Fruit fly (Drosophila melanogaster) whole organism, embryonic: ENCODE measurements around the gene CG5909.
A peak's percentile ranks its signal among the peaks of the same experiment; 100 is the strongest.

ENCODE experiments used
- Asciz ChIP-seq: fragments of 200-800 bp; sonication (Bioruptor generic); optimal IDR thresholded peaks from 2 replicates; lab custom pipeline; 2017; ENCODE audit warnings: missing biosample characterization, mild to moderate bottlenecking, missing genetic modification characterization, missing genetic modification reagents
- CG10147 ChIP-seq: fragments of 200-800 bp; sonication (Bioruptor generic); optimal IDR thresholded peaks from 2 replicates; lab custom pipeline; 2019; ENCODE audit warnings: missing biosample characterization, mild to moderate bottlenecking, missing genetic modification characterization, moderate library complexity
- CG11093 ChIP-seq: fragments of 200-800 bp; sonication (Bioruptor generic); IDR thresholded peaks from 3 replicates; pipeline ENCODE4 v1.3.6; 2022; ENCODE audit warnings: missing biosample characterization, missing genetic modification characterization
- CG12299 ChIP-seq: fragments of 200-800 bp; sonication (Bioruptor generic); optimal IDR thresholded peaks from 2 replicates; lab custom pipeline; 2018; ENCODE audit warnings: missing biosample characterization, mild to moderate bottlenecking, missing genetic modification characterization
- CG13287 ChIP-seq: fragments of 200-800 bp; sonication (Bioruptor generic); IDR thresholded peaks from 2 replicates; pipeline ENCODE4 v1.3.6; 2022; ENCODE audit warnings: missing biosample characterization, missing genetic modification characterization; ENCODE audit not compliant: partially characterized antibody
- CG14441 ChIP-seq: fragments of 200-800 bp; sonication (Bioruptor generic); IDR thresholded peaks from 2 replicates; pipeline ENCODE4 v1.3.6; 2022; ENCODE audit warnings: missing biosample characterization, missing genetic modification characterization
- CG14860 ChIP-seq: fragments of 200-800 bp; sonication (Bioruptor generic); IDR thresholded peaks from 3 replicates; pipeline ENCODE4 v1.3.6; 2022; ENCODE audit warnings: missing biosample characterization, missing genetic modification characterization; ENCODE audit not compliant: partially characterized antibody
- CG15269 ChIP-seq: fragments of 200-800 bp; sonication (Bioruptor generic); optimal IDR thresholded peaks from 2 replicates; lab custom pipeline; 2018; ENCODE audit warnings: missing biosample characterization, mild to moderate bottlenecking, missing genetic modification characterization, moderate library complexity
- CG15601 ChIP-seq: fragments of 200-800 bp; sonication (Bioruptor generic); optimal IDR thresholded peaks from 3 replicates; lab custom pipeline; 2019; ENCODE audit warnings: missing biosample characterization, mild to moderate bottlenecking, missing genetic modification characterization, moderate library complexity
- CG18262 ChIP-seq: fragments of 200-800 bp; optimal IDR thresholded peaks from 3 replicates; lab custom pipeline; 2019; ENCODE audit warnings: missing biosample characterization, mild to moderate bottlenecking, missing genetic modification characterization, moderate library complexity
- CG2889 ChIP-seq: fragments of 200-800 bp; sonication (Bioruptor generic); IDR thresholded peaks from 3 replicates; pipeline ENCODE4 v1.3.6; 2022; ENCODE audit warnings: missing biosample characterization, missing genetic modification characterization
- CG31441 ChIP-seq: fragments of 200-800 bp; sonication (Bioruptor generic); IDR thresholded peaks from 2 replicates; pipeline ENCODE4 v1.3.6; 2022; ENCODE audit warnings: missing biosample characterization, missing genetic modification characterization
- CG3163 ChIP-seq: fragments of 200-800 bp; sonication (Bioruptor generic); optimal IDR thresholded peaks from 3 replicates; lab custom pipeline; 2016; ENCODE audit warnings: missing biosample characterization, missing genetic modification characterization
- CG34224 ChIP-seq: fragments of 200-800 bp; sonication (Bioruptor generic); IDR thresholded peaks from 3 replicates; pipeline ENCODE4 v1.3.6; 2022; ENCODE audit warnings: missing biosample characterization, missing genetic modification characterization; ENCODE audit not compliant: partially characterized antibody
- CG34422 ChIP-seq: fragments of 200-800 bp; sonication (Bioruptor generic); IDR thresholded peaks from 3 replicates; pipeline ENCODE4 v1.3.6; 2022; ENCODE audit warnings: missing biosample characterization, missing genetic modification characterization
- CG42726 ChIP-seq: fragments of 200-800 bp; sonication (Bioruptor generic); IDR thresholded peaks from 2 replicates; pipeline ENCODE4 v1.3.6; 2022; ENCODE audit warnings: missing biosample characterization, missing genetic modification characterization; ENCODE audit not compliant: partially characterized antibody
- CG5953 ChIP-seq: fragments of 200-800 bp; sonication (Bioruptor generic); IDR thresholded peaks from 2 replicates; pipeline ENCODE4 v1.3.6; 2022; ENCODE audit warnings: missing biosample characterization, missing genetic modification characterization
- CG6654 ChIP-seq: fragments of 200-800 bp; sonication (Bioruptor generic); optimal IDR thresholded peaks from 2 replicates; lab custom pipeline; 2017; ENCODE audit warnings: missing biosample characterization, mild to moderate bottlenecking, missing genetic modification characterization
- CG6791 ChIP-seq: fragments of 200-800 bp; sonication (Bioruptor generic); IDR thresholded peaks from 3 replicates; pipeline ENCODE4 v1.3.6; 2022; ENCODE audit warnings: missing biosample characterization, missing genetic modification characterization; ENCODE audit not compliant: partially characterized antibody
- Dbx ChIP-seq: fragments of 200-800 bp; sonication (Bioruptor generic); IDR thresholded peaks from 3 replicates; pipeline ENCODE4 v1.3.6; 2022; ENCODE audit warnings: missing biosample characterization, missing genetic modification characterization
- Deaf1 ChIP-seq: fragments of 200-800 bp; optimal IDR thresholded peaks from 3 replicates; lab custom pipeline; 2019; ENCODE audit warnings: missing biosample characterization, mild to moderate bottlenecking, missing genetic modification characterization, moderate library complexity
- Ets65A ChIP-seq: fragments of 200-800 bp; sonication (Bioruptor generic); peaks from one replicate; lab custom pipeline; 2016; ENCODE audit warnings: missing biosample characterization, missing genetic modification characterization
- GATAe ChIP-seq: fragments of 200-800 bp; sonication (Bioruptor generic); conservative IDR thresholded peaks from 2 replicates; pipeline ENCODE4 v1.3.6; 2022; ENCODE audit warnings: missing biosample characterization, missing genetic modification characterization
- HLH3B ChIP-seq: fragments of 200-800 bp; sonication (Bioruptor generic); IDR thresholded peaks from 2 replicates; pipeline ENCODE4 v1.3.6; 2022; ENCODE audit warnings: missing biosample characterization, missing genetic modification characterization
- HLHmδ ChIP-seq: fragments of 200-800 bp; sonication (Bioruptor generic); optimal IDR thresholded peaks from 2 replicates; lab custom pipeline; 2018; ENCODE audit warnings: missing biosample characterization, mild to moderate bottlenecking, missing genetic modification characterization, moderate library complexity
- Hmr ChIP-seq: fragments of 200-800 bp; sonication (Bioruptor generic); optimal IDR thresholded peaks from 3 replicates; lab custom pipeline; 2017; ENCODE audit warnings: mild to moderate bottlenecking, missing biosample characterization, missing genetic modification reagents, missing genetic modification characterization
- Rfx ChIP-seq: fragments of 200-800 bp; sonication (Bioruptor generic); IDR thresholded peaks from 2 replicates; pipeline ENCODE4 v1.3.6; 2022; ENCODE audit warnings: missing biosample characterization, missing genetic modification characterization
- Ssrp ChIP-seq: fragments of 200-800 bp; sonication (Bioruptor generic); optimal IDR thresholded peaks from 2 replicates; lab custom pipeline; 2018; ENCODE audit warnings: missing biosample characterization, mild to moderate bottlenecking, missing genetic modification characterization, moderate library complexity
- Trl ChIP-seq, 3 experiments: fragments of >200 bp in 2 of 3; fragments of 200-800 bp in 1 of 3; sonication (Bioruptor generic) in 1 of 3; optimal IDR thresholded peaks; 2 replicates in 1 of 3; 3 replicates in 2 of 3; lab custom pipeline; 2016 to 2017; ENCODE audit warnings: missing biosample characterization in 1 of 3, missing genetic modification characterization in 1 of 3
- ac ChIP-seq: fragments of 200-800 bp; sonication (Bioruptor generic); optimal IDR thresholded peaks from 3 replicates; lab custom pipeline; 2017; ENCODE audit warnings: missing biosample characterization, mild to moderate bottlenecking, missing genetic modification characterization
- cg ChIP-seq: fragments of 200-800 bp; sonication (Bioruptor generic); optimal IDR thresholded peaks from 3 replicates; lab custom pipeline; 2019; ENCODE audit warnings: missing biosample characterization, mild to moderate bottlenecking, missing genetic modification characterization, moderate library complexity
- dati ChIP-seq: fragments of 200-800 bp; sonication (Bioruptor generic); IDR thresholded peaks from 2 replicates; pipeline ENCODE4 v1.3.6; 2022; ENCODE audit warnings: missing biosample characterization, missing genetic modification characterization
- esg ChIP-seq: fragments of 200-800 bp; sonication (Bioruptor generic); conservative IDR thresholded peaks from 2 replicates; pipeline ENCODE4 v1.3.6; 2022; ENCODE audit warnings: missing biosample characterization, missing genetic modification characterization
- gcm2 ChIP-seq: fragments of 200-800 bp; sonication (Bioruptor generic); optimal IDR thresholded peaks from 2 replicates; lab custom pipeline; 2016; ENCODE audit warnings: missing biosample characterization, missing genetic modification characterization
- grn ChIP-seq: fragments of 200-800 bp; sonication (Bioruptor generic); optimal IDR thresholded peaks from 3 replicates; lab custom pipeline; 2017; ENCODE audit warnings: missing biosample characterization, missing genetic modification characterization
- hkb ChIP-seq, 2 experiments: fragments of 200-800 bp in 1 of 2; fragments of >200 bp in 1 of 2; sonication (Bioruptor generic) in 1 of 2; IDR thresholded peaks in 1 of 2; optimal IDR thresholded peaks in 1 of 2; 2 replicates each; pipeline versions ENCODE4 v1.3.6 to Lab custom; 2017 to 2022; ENCODE audit warnings: missing biosample characterization in 1 of 2, missing genetic modification characterization in 1 of 2
- jigr1 ChIP-seq: fragments of 200-800 bp; sonication (Bioruptor generic); IDR thresholded peaks from 3 replicates; pipeline ENCODE4 v1.3.6; 2022; ENCODE audit warnings: missing biosample characterization, missing genetic modification characterization
- kay ChIP-seq: fragments of 200-800 bp; sonication (Bioruptor generic); optimal IDR thresholded peaks from 2 replicates; lab custom pipeline; 2016; ENCODE audit warnings: missing biosample characterization, missing genetic modification characterization
- klu ChIP-seq: fragments of 200-800 bp; sonication (Bioruptor generic); IDR thresholded peaks from 2 replicates; pipeline ENCODE4 v1.3.6; 2022; ENCODE audit warnings: missing biosample characterization, missing genetic modification characterization
- mam ChIP-seq: fragments of 200-800 bp; sonication (Bioruptor generic); optimal IDR thresholded peaks from 3 replicates; lab custom pipeline; 2016; ENCODE audit warnings: missing biosample characterization, missing genetic modification characterization
- otp ChIP-seq: fragments of 200-800 bp; sonication (Bioruptor generic); IDR thresholded peaks from 3 replicates; pipeline ENCODE4, ENCODE4 v1.3.6; 2022; ENCODE audit warnings: missing biosample characterization, missing genetic modification characterization
- ranshi ChIP-seq: fragments of 200-800 bp; sonication (Bioruptor generic); IDR thresholded peaks from 2 replicates; pipeline ENCODE4 v1.3.6; 2022; ENCODE audit warnings: missing biosample characterization, missing genetic modification characterization
- run ChIP-seq: fragments of 200-800 bp; sonication (Bioruptor generic); optimal IDR thresholded peaks from 3 replicates; lab custom pipeline; 2018; ENCODE audit warnings: missing biosample characterization, mild to moderate bottlenecking, missing genetic modification characterization
- sd ChIP-seq: fragments of 200-800 bp; sonication (Bioruptor generic); optimal IDR thresholded peaks from 3 replicates; lab custom pipeline; 2018; ENCODE audit warnings: missing biosample characterization, mild to moderate bottlenecking, missing genetic modification characterization, moderate library complexity
- seq ChIP-seq: fragments of 200-800 bp; sonication (Bioruptor generic); IDR thresholded peaks from 2 replicates; pipeline ENCODE4 v1.3.6; 2022; ENCODE audit warnings: missing biosample characterization, missing genetic modification characterization
- slbo ChIP-seq: fragments of 200-800 bp; sonication (Bioruptor generic); IDR thresholded peaks from 2 replicates; pipeline ENCODE4 v1.3.6; 2022; ENCODE audit warnings: missing biosample characterization, missing genetic modification characterization
- unc-4 ChIP-seq: fragments of 200-800 bp; sonication (Bioruptor generic); IDR thresholded peaks from 2 replicates; pipeline ENCODE4 v1.3.6; 2022; ENCODE audit warnings: missing biosample characterization, missing genetic modification characterization; ENCODE audit not compliant: partially characterized antibody
- vfl ChIP-seq: fragments of 200-800 bp; sonication (Bioruptor generic); optimal IDR thresholded peaks from 2 replicates; lab custom pipeline; 2016; ENCODE audit warnings: missing biosample characterization, missing genetic modification characterization
- vvl ChIP-seq: fragments of 200-800 bp; sonication (Bioruptor generic); IDR thresholded peaks from 2 replicates; pipeline ENCODE4 v1.3.6; 2022; ENCODE audit warnings: missing biosample characterization, missing genetic modification characterization
- yki ChIP-seq: fragments of >200 bp; optimal IDR thresholded peaks from 3 replicates; lab custom pipeline; 2018
- z ChIP-seq: fragments of 200-800 bp; sonication (Bioruptor generic); IDR thresholded peaks from 3 replicates; pipeline ENCODE4 v1.3.6; 2022; ENCODE audit warnings: missing biosample characterization, missing genetic modification characterization

The CG5909 gene

DNA sequence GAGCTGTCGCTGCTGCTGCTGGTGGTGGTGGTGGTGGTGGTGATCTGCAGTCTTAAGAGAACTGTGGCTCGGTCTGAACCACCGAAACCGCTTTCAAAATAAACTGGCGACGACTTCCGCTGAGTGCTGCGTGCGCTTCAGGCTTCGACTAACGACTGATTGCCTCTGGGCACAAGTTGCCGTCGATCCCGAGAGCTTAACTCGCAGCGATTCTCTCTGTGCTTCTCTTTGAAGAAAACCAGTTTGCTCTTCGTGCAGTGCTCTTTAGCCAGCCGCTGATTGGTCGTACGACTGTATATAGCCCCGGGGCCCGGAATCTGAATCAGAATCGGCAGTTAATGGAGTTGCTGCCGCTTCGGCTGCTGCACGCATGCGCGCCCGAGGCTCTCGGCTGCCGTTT is 33.1 kb downstream of the CG5909 start, which contains the start of gene Ser (continued):
- TF ChIP-seq ac (GFP tag; lab: Kevin White, UChicago) (no peak), Trl (optimal IDR thresholded peaks at IDR 0.05; lab: Kevin White, UChicago) (peak; percentile 59 to 83), Trl (GFP tag; optimal IDR thresholded peaks at IDR 0.05; lab: Kevin White, UChicago) (no peak), CG31441 (no peak), CG34422 (no peak), Ets65A (peak; percentile 82), cg (GFP tag; lab: Kevin White, UChicago) (peak; percentile 2), seq (GFP tag; lab: Robert Waterston, UW) (no peak), slbo (GFP tag; lab: Robert Waterston, UW) (0 out of 2 replicates have a peak, but pooled peaks have one; percentile 21), grn (GFP tag; lab: Kevin White, UChicago) (no peak), dati (no peak), Ssrp (tag; lab: Kevin White, UChicago) (no peak), HLHmδ (no peak), Hmr (GFP tag; lab: Kevin White, UChicago) (no peak), CG15269 (no peak), klu (GFP tag; lab: Robert Waterston, UW) (no peak), CG5953 (no peak), Asciz (GFP tag; lab: Kevin White, UChicago) (no peak), CG14441 (GFP tag; lab: Robert Waterston, UW) (no peak), CG12299 (tag; lab: Kevin White, UChicago) (no peak), Deaf1 (tag; lab: Kevin White, UChicago) (peak; percentile 88), CG14860 (GFP tag; lab: Robert Waterston, UW) (no peak), sd (no peak), Dbx (GFP tag; lab: Robert Waterston, UW) (no peak), vfl (no peak), CG13287 (peak; percentile 30; the same call in 1 of the 2 replicates), CG34224 (peak; percentile 27; the same call in 1 of the 3 replicates), CG11093 (no peak), HLH3B (GFP tag; lab: Robert Waterston, UW) (no peak), CG6791 (GFP tag; lab: Robert Waterston, UW) (0 out of 3 replicates have a peak, but pooled peaks have one; percentile 4), mam (GFP tag; lab: Kevin White, UChicago) (no peak), CG10147 (GFP tag; lab: Kevin White, UChicago) (no peak), esg (no peak), hkb (optimal IDR thresholded peaks at IDR 0.05; lab: Kevin White, UChicago) (no peak), hkb (GFP tag; IDR thresholded peaks at IDR 0.05; lab: Robert Waterston, UW) (0 out of 2 replicates have a peak, but pooled peaks have one; percentile 17), CG18262 (tag; lab: Kevin White, UChicago) (no peak), ranshi (no peak), CG15601 (no peak), z (GFP tag; lab: Robert Waterston, UW) (no peak), yki (lab: Kevin White, UChicago) (peak; percentile 48), CG3163 (GFP tag; lab: Kevin White, UChicago) (peak; percentile 96), run (tag; lab: Kevin White, UChicago) (peak; percentile 42), gcm2 (no peak), unc-4 (GFP tag; lab: Robert Waterston, UW) (0 out of 2 replicates have a peak, but pooled peaks have one; percentile 31), jigr1 (no peak), GATAe (GFP tag; lab: Robert Waterston, UW) (no peak), CG42726 (GFP tag; lab: Robert Waterston, UW) (no peak), vvl (GFP tag; lab: Robert Waterston, UW) (0 out of 2 replicates have a peak, but pooled peaks have one; percentile 29), Rfx (GFP tag; lab: Robert Waterston, UW) (no peak), otp (GFP tag; lab: Robert Waterston, UW) (no peak), CG6654 (GFP tag; lab: Kevin White, UChicago) (no peak), kay (GFP tag; lab: Kevin White, UChicago) (no peak), CG2889 (GFP tag; lab: Robert Waterston, UW) (no peak)
